Worm (Caenorhabditis elegans) whole organism, mixed stage, embryonic: Measurements from ENCODE around the gene Y41C4A.12.

Source experiments
- M03D4.4 ChIP-seq: sonication (generic microtip); optimal IDR thresholded peaks from 2 replicates; lab custom pipeline; 2017; ENCODE audit warnings: mild to moderate bottlenecking, missing genetic modification characterization, missing compliant biosample characterization
- bed-3 ChIP-seq: fragments of 200-800 bp; sonication (Bioruptor generic); optimal IDR thresholded peaks from 3 replicates; lab custom pipeline; 2018; ENCODE audit warnings: mild to moderate bottlenecking, missing genetic modification characterization, moderate library complexity, missing compliant biosample characterization
- blmp-1 ChIP-seq: fragments of 150-350 bp; optimal IDR thresholded peaks from 2 replicates; lab custom pipeline; 2014; ENCODE audit warnings: missing biosample characterization, missing genetic modification characterization
- ceh-43 ChIP-seq: fragments of 200-800 bp; sonication (Bioruptor generic); optimal IDR thresholded peaks from 2 replicates; lab custom pipeline; 2018; ENCODE audit warnings: mild to moderate bottlenecking, missing genetic modification characterization, moderate library complexity, missing compliant biosample characterization
- ceh-83 ChIP-seq: fragments of 200-800 bp; sonication (Bioruptor generic); optimal IDR thresholded peaks from 2 replicates; lab custom pipeline; 2018; ENCODE audit warnings: mild to moderate bottlenecking, missing genetic modification characterization, missing compliant biosample characterization
- ces-1 ChIP-seq: fragments of 150-350 bp; optimal IDR thresholded peaks from 2 replicates; lab custom pipeline; 2014; ENCODE audit warnings: missing biosample characterization, missing genetic modification reagents, missing genetic modification characterization
- cnd-1 ChIP-seq: fragments of 200-800 bp; sonication (Bioruptor generic); optimal IDR thresholded peaks from 2 replicates; lab custom pipeline; 2018; ENCODE audit warnings: mild to moderate bottlenecking, missing genetic modification characterization, missing compliant biosample characterization
- drap-1 ChIP-seq: fragments of 200-800 bp; sonication (Bioruptor generic); optimal IDR thresholded peaks from 3 replicates; lab custom pipeline; 2018; ENCODE audit warnings: mild to moderate bottlenecking, missing genetic modification characterization, missing compliant biosample characterization
- elt-1 ChIP-seq: sonication (generic microtip); optimal IDR thresholded peaks from 2 replicates; lab custom pipeline; 2017; ENCODE audit warnings: missing genetic modification characterization, mild to moderate bottlenecking, missing compliant biosample characterization, antibody characterized with exemption, moderate library complexity, borderline replicate concordance; ENCODE audit not compliant: insufficient read depth
- elt-3 ChIP-seq: fragments of 150-350 bp; optimal IDR thresholded peaks from 2 replicates; lab custom pipeline; 2014; ENCODE audit warnings: missing biosample characterization, missing genetic modification characterization
- flh-1 ChIP-seq: fragments of 200-800 bp; sonication (Bioruptor generic); optimal IDR thresholded peaks from 2 replicates; lab custom pipeline; 2018; ENCODE audit warnings: mild to moderate bottlenecking, missing genetic modification characterization, moderate library complexity, missing compliant biosample characterization
- ham-2 ChIP-seq: fragments of 200-800 bp; sonication (Bioruptor generic); optimal IDR thresholded peaks from 2 replicates; lab custom pipeline; 2018; ENCODE audit warnings: mild to moderate bottlenecking, missing genetic modification characterization, missing compliant biosample characterization
- hlh-1 ChIP-seq: fragments of 150-350 bp; optimal IDR thresholded peaks from 2 replicates; lab custom pipeline; 2014; ENCODE audit warnings: missing biosample characterization, missing genetic modification reagents, missing genetic modification characterization
- lin-13 ChIP-seq: fragments of 150-350 bp; optimal IDR thresholded peaks from 2 replicates; lab custom pipeline; 2014; ENCODE audit warnings: missing biosample characterization, missing genetic modification characterization
- lsy-2 ChIP-seq: fragments of 150-350 bp; optimal IDR thresholded peaks from 2 replicates; lab custom pipeline; 2014; ENCODE audit warnings: missing biosample characterization, missing genetic modification characterization
- mep-1 ChIP-seq: fragments of 150-350 bp; optimal IDR thresholded peaks from 2 replicates; lab custom pipeline; 2017; ENCODE audit warnings: missing biosample characterization, missing genetic modification reagents, missing genetic modification characterization, inconsistent platforms
- mls-2 ChIP-seq: sonication (generic microtip); optimal IDR thresholded peaks from 2 replicates; lab custom pipeline; 2016; ENCODE audit warnings: mild to moderate bottlenecking, missing genetic modification characterization, moderate library complexity, missing compliant biosample characterization
- nhr-12 ChIP-seq: fragments of 150-350 bp; optimal IDR thresholded peaks from 2 replicates; lab custom pipeline; 2014; ENCODE audit warnings: missing biosample characterization, missing genetic modification characterization
- nhr-2 ChIP-seq: fragments of 150-350 bp; optimal IDR thresholded peaks from 2 replicates; lab custom pipeline; 2014; ENCODE audit warnings: missing biosample characterization, missing genetic modification characterization
- nhr-28 ChIP-seq: fragments of 150-350 bp; optimal IDR thresholded peaks from 2 replicates; lab custom pipeline; 2014; ENCODE audit warnings: missing biosample characterization, missing genetic modification characterization
- nhr-76 ChIP-seq: sonication (generic microtip); optimal IDR thresholded peaks from 2 replicates; lab custom pipeline; 2017; ENCODE audit warnings: missing biosample characterization, missing genetic modification characterization
- pha-4 ChIP-seq: fragments of 150-350 bp; optimal IDR thresholded peaks from 2 replicates; lab custom pipeline; 2018; ENCODE audit warnings: missing biosample characterization, missing genetic modification reagents, missing genetic modification characterization
- sem-2 ChIP-seq: fragments of 200-800 bp; sonication (Bioruptor generic); optimal IDR thresholded peaks from 2 replicates; lab custom pipeline; 2018; ENCODE audit warnings: mild to moderate bottlenecking, missing genetic modification characterization, missing compliant biosample characterization
- snpc-4 ChIP-seq: fragments of 150-350 bp; optimal IDR thresholded peaks from 2 replicates; lab custom pipeline; 2014; ENCODE audit warnings: missing biosample characterization, missing genetic modification characterization
- sptf-1 ChIP-seq: sonication (generic microtip); optimal IDR thresholded peaks from 2 replicates; lab custom pipeline; 2017; ENCODE audit warnings: mild to moderate bottlenecking, missing genetic modification characterization, moderate library complexity, missing compliant biosample characterization
- tbx-8 ChIP-seq: fragments of 200-800 bp; sonication (Bioruptor generic); optimal IDR thresholded peaks from 2 replicates; lab custom pipeline; 2018; ENCODE audit warnings: mild to moderate bottlenecking, missing genetic modification characterization, moderate library complexity, missing compliant biosample characterization
- unc-120 ChIP-seq: sonication (generic microtip); optimal IDR thresholded peaks from 2 replicates; lab custom pipeline; 2017; ENCODE audit warnings: missing genetic modification characterization, missing compliant biosample characterization; ENCODE audit not compliant: poor library complexity, severe bottlenecking
- unc-39 ChIP-seq: fragments of 150-350 bp; optimal IDR thresholded peaks from 2 replicates; lab custom pipeline; 2014; ENCODE audit warnings: missing biosample characterization, missing genetic modification characterization
- unc-62 ChIP-seq: fragments of 150-350 bp; optimal IDR thresholded peaks from 2 replicates; lab custom pipeline; 2014; ENCODE audit warnings: missing biosample characterization, missing genetic modification reagents, missing genetic modification characterization
- ztf-11 ChIP-seq: fragments of 150-350 bp; optimal IDR thresholded peaks from 2 replicates; lab custom pipeline; 2014; ENCODE audit warnings: missing biosample characterization, missing genetic modification characterization

Y41C4A.12 gene

DNA sequence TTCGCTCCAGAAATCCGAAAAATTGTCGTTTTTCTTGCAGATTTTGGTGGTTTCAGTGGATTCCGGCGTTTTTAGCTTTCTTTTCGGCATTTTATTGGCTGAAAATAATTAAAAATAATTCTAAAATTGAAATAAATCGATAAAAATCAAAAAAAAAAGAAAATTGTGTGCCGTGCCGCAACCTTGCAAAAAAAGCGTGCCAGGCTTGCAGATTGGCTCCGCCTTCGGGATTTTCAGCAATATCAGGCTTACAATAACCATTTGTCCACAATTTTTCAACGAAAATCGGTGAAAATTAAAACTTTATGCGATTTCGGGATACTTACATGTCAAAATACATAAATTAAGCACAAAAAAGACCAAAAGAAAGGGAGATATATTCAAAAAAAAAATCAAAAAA, 7.9 kb downstream of the Y41C4A.12 start, which contains the start of gene Y41C4A.9:
TSS of gene Y41C4A.9 (minus strand) at position 98 of the 400 bp plus-strand sequence.
- no peak for TF ChIP-seq pha-4 (tag; lab: Kevin White, UChicago)

DNA sequence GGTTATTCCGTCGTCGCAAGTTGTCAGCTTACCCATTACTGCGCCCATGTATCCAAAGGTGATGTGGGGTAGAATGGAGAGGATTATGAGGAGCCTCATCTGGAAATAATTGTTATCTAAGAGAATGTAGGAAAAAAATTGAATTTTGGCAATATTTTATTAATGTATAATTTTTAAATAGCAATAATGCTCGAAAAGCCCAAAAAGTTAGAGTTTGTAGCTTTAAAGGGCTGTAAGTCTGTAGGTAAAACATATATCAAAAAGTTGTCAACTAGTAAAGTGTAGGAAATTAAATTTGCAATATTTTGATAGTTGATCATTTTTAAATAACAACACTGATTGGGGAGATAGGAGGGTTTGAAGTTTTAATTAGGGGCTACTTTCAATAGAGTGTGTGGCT, 17.8 kb downstream of the Y41C4A.12 start, which contains the start of gene Y41C4A.8:
TSS of gene Y41C4A.8 (minus strand) at position 101 of the 400 bp plus-strand sequence.
- TF ChIP-seq unc-120 (tag; lab: Kevin White, UChicago) (no peak), sptf-1 (tag; lab: Kevin White, UChicago) (no peak), hlh-1 (tag; lab: Kevin White, UChicago) (no peak), mls-2 (tag; lab: Kevin White, UChicago) (no peak), elt-1 (tag; lab: Kevin White, UChicago) (no peak), pha-4 (tag; lab: Kevin White, UChicago) (no peak), cnd-1 (tag; lab: Kevin White, UChicago) (no peak), tbx-8 (GFP tag; lab: Kevin White, UChicago) (no peak), flh-1 (no peak), nhr-12 (tag; lab: Kevin White, UChicago) (no peak), ces-1 (GFP tag; lab: Kevin White, UChicago) (no peak), ceh-83 (GFP tag; lab: Kevin White, UChicago) (no peak), elt-3 (tag; lab: Kevin White, UChicago) (no peak), unc-62 (GFP tag; lab: Kevin White, UChicago) (no peak), mep-1 (tag; lab: Kevin White, UChicago) (no peak), drap-1 (no peak)

DNA sequence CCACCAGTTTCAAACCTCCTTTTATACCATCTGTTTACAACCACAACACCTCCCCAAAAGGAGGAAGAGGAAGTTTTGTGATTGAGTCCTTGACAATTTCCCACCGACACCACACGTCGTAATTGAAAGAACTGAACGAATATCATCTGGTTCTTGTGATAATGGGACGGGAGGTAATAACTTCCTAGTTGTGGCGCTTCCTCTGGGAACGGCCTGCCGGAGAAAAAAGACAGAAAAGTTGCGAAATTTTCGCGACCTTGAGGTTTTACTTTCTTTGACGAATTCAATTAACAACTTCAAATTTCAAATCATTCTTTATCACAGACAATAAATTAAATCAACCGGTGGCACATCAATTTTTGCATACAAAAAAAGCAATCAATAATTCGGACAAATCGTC, 19.8 kb downstream of the Y41C4A.12 start, which contains the start of gene col-96:
TSS of gene col-96 (minus strand) at position 101 of the 400 bp plus-strand sequence.
- TF ChIP-seq lin-13 (tag; lab: Kevin White, UChicago) (no peak), M03D4.4 (no peak), bed-3 (GFP tag; lab: Kevin White, UChicago) (no peak)

DNA sequence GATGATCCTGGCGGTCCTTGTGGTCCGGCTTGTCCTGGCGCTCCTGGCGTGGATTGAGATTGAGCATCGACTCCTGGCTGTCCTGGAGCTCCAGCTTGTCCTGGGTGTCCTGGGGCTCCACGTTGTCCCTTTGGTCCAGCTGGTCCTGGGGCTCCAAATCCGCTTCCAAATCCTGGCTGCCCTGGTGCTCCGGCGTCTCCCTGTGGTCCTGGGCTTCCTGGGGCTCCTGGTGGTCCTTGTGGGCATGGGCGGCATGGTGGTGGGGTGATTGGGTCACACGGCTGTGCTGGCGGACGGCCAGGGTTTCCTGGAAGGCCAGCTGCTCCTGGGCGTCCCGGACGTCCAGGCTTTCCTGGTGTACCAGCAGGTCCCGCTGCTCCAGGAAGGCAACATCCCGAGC, 20.6 kb downstream of the Y41C4A.12 start:
- TF ChIP-seq mls-2 (tag; lab: Kevin White, UChicago) (no peak), M03D4.4 (no peak), ceh-83 (GFP tag; lab: Kevin White, UChicago) (no peak), ham-2 (no peak), flh-1 (no peak), tbx-8 (GFP tag; lab: Kevin White, UChicago) (no peak), lsy-2 (tag; lab: Kevin White, UChicago) (no peak), drap-1 (no peak), ceh-43 (GFP tag; lab: Kevin White, UChicago) (no peak), cnd-1 (tag; lab: Kevin White, UChicago) (no peak), nhr-76 (no peak), ces-1 (GFP tag; lab: Kevin White, UChicago) (no peak), elt-1 (tag; lab: Kevin White, UChicago) (no peak), sem-2 (GFP tag; lab: Kevin White, UChicago) (no peak), unc-39 (tag; lab: Kevin White, UChicago) (no peak), nhr-12 (tag; lab: Kevin White, UChicago) (no peak), blmp-1 (tag; lab: Kevin White, UChicago) (no peak), mep-1 (tag; lab: Kevin White, UChicago) (no peak), nhr-28 (tag; lab: Kevin White, UChicago) (no peak)

DNA sequence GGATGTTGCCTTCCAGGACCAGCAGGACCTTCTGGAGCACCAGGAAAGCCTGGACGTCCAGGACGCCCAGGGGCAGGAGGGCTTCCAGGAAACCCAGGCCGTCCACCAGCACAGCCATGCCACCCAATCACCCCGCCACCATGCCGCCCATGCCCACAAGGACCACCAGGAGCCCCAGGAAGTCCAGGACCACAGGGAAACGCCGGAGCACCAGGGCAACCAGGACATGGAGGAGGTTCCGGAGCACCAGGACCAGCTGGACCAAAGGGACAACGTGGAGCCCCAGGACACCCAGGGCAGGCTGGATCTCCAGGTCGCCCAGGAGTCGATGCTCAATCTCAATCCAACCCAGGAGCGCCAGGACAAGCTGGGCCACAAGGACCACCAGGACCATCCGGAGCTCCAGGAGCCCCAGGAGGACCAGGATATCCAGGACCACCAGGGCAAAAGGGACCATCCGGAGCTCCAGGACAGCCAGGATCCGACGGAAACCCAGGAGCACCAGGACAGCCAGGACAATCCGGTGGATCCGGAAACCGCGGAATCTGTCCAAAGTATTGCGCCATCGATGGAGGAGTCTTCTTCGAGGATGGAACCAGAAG, 22.0 kb downstream of the Y41C4A.12 start:
- TF ChIP-seq mls-2 (tag; lab: Kevin White, UChicago) = no peak
- TF ChIP-seq sptf-1 (tag; lab: Kevin White, UChicago) = peak; percentile 20

DNA sequence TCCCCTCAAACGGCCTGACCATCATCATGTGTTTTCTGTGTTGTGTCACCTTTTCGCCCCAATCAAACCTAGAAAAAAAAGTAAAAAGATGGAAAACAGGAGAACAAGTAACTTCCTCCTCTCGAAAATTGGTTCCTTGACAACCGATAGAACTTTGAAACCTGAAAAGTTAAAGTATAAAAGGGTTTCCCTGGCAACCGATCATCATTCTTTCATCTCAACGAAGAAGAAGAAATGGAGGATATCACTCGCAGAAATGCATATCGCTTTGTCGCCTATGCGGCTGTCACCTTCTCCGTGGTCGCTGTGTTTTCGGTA, 22.8 kb downstream of the Y41C4A.12 start, which contains the start of gene col-95:
TSS of gene col-95 (plus strand) at position 219 of the 318 bp plus-strand sequence.
- no peak for TF ChIP-seq drap-1
- TF ChIP-seq pha-4 (tag; lab: Kevin White, UChicago) = no peak
- TF ChIP-seq elt-1 (tag; lab: Kevin White, UChicago) = no peak
- TF ChIP-seq snpc-4 (tag; lab: Kevin White, UChicago) = no peak
- no peak for TF ChIP-seq ztf-11
- TF ChIP-seq nhr-28 (tag; lab: Kevin White, UChicago) = no peak
- no peak for TF ChIP-seq blmp-1 (tag; lab: Kevin White, UChicago)
- no peak for TF ChIP-seq elt-3 (tag; lab: Kevin White, UChicago)
- TF ChIP-seq ham-2 = no peak
- TF ChIP-seq ceh-83 (GFP tag; lab: Kevin White, UChicago) = no peak
- TF ChIP-seq nhr-2 (tag; lab: Kevin White, UChicago) = no peak
- TF ChIP-seq flh-1 = no peak
- TF ChIP-seq unc-39 (tag; lab: Kevin White, UChicago) = no peak
- no peak for TF ChIP-seq sptf-1 (tag; lab: Kevin White, UChicago)
